Fruit fly (Drosophila melanogaster): ENCODE measurements around the gene poe.

poe gene

dm6 chr2L:8104094-8104493 lies 32.7 kb upstream of the poe start (continued):
- TF ChIP-seq CG11093 (GFP tag; IDR thresholded peaks at IDR 0.05) (no peak), CG10274 (GFP tag; optimal IDR thresholded peaks at IDR 0.05) (no peak), Ravus (GFP tag; IDR thresholded peaks at IDR 0.05) (no peak), sr (GFP tag; IDR thresholded peaks at IDR 0.05) (no peak), seq (GFP tag; IDR thresholded peaks at IDR 0.05) (no peak), CG1832 (GFP tag; optimal IDR thresholded peaks at IDR 0.05) (peak; percentile 75), tin (GFP tag; optimal IDR thresholded peaks at IDR 0.05) (no peak), prd (optimal IDR thresholded peaks at IDR 0.05) (no peak), prd (GFP tag; IDR thresholded peaks at IDR 0.05) (no peak), CG9215 (GFP tag; IDR thresholded peaks at IDR 0.05) (no peak), trem (tag; optimal IDR thresholded peaks at IDR 0.05) (no peak), Lhr (GFP tag; optimal IDR thresholded peaks at IDR 0.05) (no peak), CG17385 (GFP tag; optimal IDR thresholded peaks at IDR 0.05) (no peak), Hr78 (GFP tag; optimal IDR thresholded peaks at IDR 0.05) (peak in 1 of 2 experiments; percentile 79), CG18476 (GFP tag; optimal IDR thresholded peaks at IDR 0.05) (no peak), rib (GFP tag; IDR thresholded peaks at IDR 0.05) (peak; percentile 60), CG14667 (GFP tag; IDR thresholded peaks at IDR 0.05) (no peak), mam (GFP tag; optimal IDR thresholded peaks at IDR 0.05) (no peak), HmgD (GFP tag; optimal IDR thresholded peaks at IDR 0.05) (no peak), eyg (GFP tag; optimal IDR thresholded peaks at IDR 0.05) (no peak), Hr39 (optimal IDR thresholded peaks at IDR 0.05) (no peak), E2f1 (GFP tag; IDR thresholded peaks at IDR 0.05) (no peak), BtbVII (GFP tag; optimal IDR thresholded peaks at IDR 0.05) (no peak), Hsf (GFP tag; optimal IDR thresholded peaks at IDR 0.05) (no peak), p53 (GFP tag; optimal IDR thresholded peaks at IDR 0.05) (no peak), Side (GFP tag; optimal IDR thresholded peaks at IDR 0.05) (no peak), CG13287 (GFP tag; IDR thresholded peaks at IDR 0.05; ENCODE audit: partially characterized antibody) (peak; percentile 8; the same call in 1 of the 2 replicates), Max (GFP tag; optimal IDR thresholded peaks at IDR 0.05) (no peak), mld (GFP tag; IDR thresholded peaks at IDR 0.05; ENCODE audit: partially characterized antibody) (no peak), ftz-f1 (GFP tag; optimal IDR thresholded peaks at IDR 0.05) (peak; percentile 61), Hmr (GFP tag; optimal IDR thresholded peaks at IDR 0.05) (no peak), ap (GFP tag; IDR thresholded peaks at IDR 0.05) (no peak), Adf1 (GFP tag; IDR thresholded peaks at IDR 0.05) (no peak; the same call in 1 of the 2 replicates), CHES-1-like (GFP tag; optimal IDR thresholded peaks at IDR 0.05) (no peak), dan (GFP tag; IDR thresholded peaks at IDR 0.05) (no peak), Dref (GFP tag; IDR thresholded peaks at IDR 0.05) (no peak), gsb (GFP tag; IDR thresholded peaks at IDR 0.05) (no peak; the same call in 1 of the 2 replicates), ci (GFP tag; IDR thresholded peaks at IDR 0.05) (no peak; the same call in 2 of the 3 replicates), tio (GFP tag; optimal IDR thresholded peaks at IDR 0.05) (no peak), CG14441 (GFP tag; IDR thresholded peaks at IDR 0.05) (no peak), CG43689 (GFP tag; IDR thresholded peaks at IDR 0.05) (no peak), scrt (GFP tag; optimal IDR thresholded peaks at IDR 0.05) (no peak), vnd (GFP tag; IDR thresholded peaks at IDR 0.05; ENCODE audit: partially characterized antibody) (no peak), insv (GFP tag; optimal IDR thresholded peaks at IDR 0.05) (no peak), Aef1 (GFP tag; IDR thresholded peaks at IDR 0.05) (peak; percentile 64; the same call in 2 of the 3 replicates), CG3407 (GFP tag; optimal IDR thresholded peaks at IDR 0.05) (no peak), sug (tag; optimal IDR thresholded peaks at IDR 0.05) (no peak), ATbp (GFP tag; optimal IDR thresholded peaks at IDR 0.05) (no peak), wek (GFP tag; optimal IDR thresholded peaks at IDR 0.05) (peak; percentile 5), Nf-YA (GFP tag; IDR thresholded peaks at IDR 0.05) (no peak), CG2678 (tag; optimal IDR thresholded peaks at IDR 0.05) (no peak), CG4360 (GFP tag; IDR thresholded peaks at IDR 0.05) (peak; percentile 64), CG16779 (GFP tag; IDR thresholded peaks at IDR 0.05) (no peak)
